Worm (Caenorhabditis elegans) whole organism, L1 larva: ENCODE results near the gene C09G5.13.

Experiments
- C34B4.2 ChIP-seq: sonication (generic microtip); optimal IDR thresholded peaks from 2 replicates; lab custom pipeline; 2017; ENCODE audit warnings: mild to moderate bottlenecking, missing genetic modification characterization, missing compliant biosample characterization
- Y116A8C.19 ChIP-seq: sonication (generic microtip); optimal IDR thresholded peaks from 2 replicates; lab custom pipeline; 2016; ENCODE audit warnings: missing compliant biosample characterization, missing genetic modification characterization, borderline replicate concordance
- alr-1 ChIP-seq: fragments of 200-800 bp; sonication (Bioruptor generic); optimal IDR thresholded peaks from 2 replicates; lab custom pipeline; 2018; ENCODE audit warnings: borderline replicate concordance, mild to moderate bottlenecking, missing genetic modification characterization, missing compliant biosample characterization
- ceh-8 ChIP-seq: fragments of 200-800 bp; sonication (Bioruptor generic); optimal IDR thresholded peaks from 2 replicates; lab custom pipeline; 2018; ENCODE audit warnings: mild to moderate bottlenecking, missing genetic modification characterization, moderate library complexity, missing compliant biosample characterization
- ceh-82 ChIP-seq, 3 experiments: fragments of 150-350 bp in 1 of 3; sonication (generic microtip) in 2 of 3; optimal IDR thresholded peaks; 2 replicates each; lab custom pipeline; 2014 to 2017; ENCODE audit warnings: missing biosample characterization in 3 of 3, missing genetic modification characterization in 3 of 3
- ceh-90 ChIP-seq: sonication (generic microtip); optimal IDR thresholded peaks from 2 replicates; lab custom pipeline; 2016; ENCODE audit warnings: missing genetic modification characterization, missing compliant biosample characterization
- ces-1 ChIP-seq: fragments of 150-350 bp; optimal IDR thresholded peaks from 2 replicates; lab custom pipeline; 2014; ENCODE audit warnings: missing biosample characterization, missing genetic modification reagents, missing genetic modification characterization
- dpl-1 ChIP-seq, 3 experiments: fragments of 150-350 bp in 2 of 3; sonication (generic microtip) in 1 of 3; optimal IDR thresholded peaks; 2 replicates each; lab custom pipeline; 2014 to 2017; ENCODE audit warnings: missing biosample characterization in 3 of 3, missing genetic modification characterization in 3 of 3, missing genetic modification reagents in 3 of 3
- dsc-1 ChIP-seq: sonication (generic microtip); optimal IDR thresholded peaks from 2 replicates; lab custom pipeline; 2016; ENCODE audit warnings: mild to moderate bottlenecking, missing genetic modification characterization, missing compliant biosample characterization
- egl-27 ChIP-seq, 2 experiments: fragments of 150-350 bp in 1 of 2; sonication (generic microtip); optimal IDR thresholded peaks; 3 replicates each; lab custom pipeline; 2017 to 2018; ENCODE audit warnings: missing biosample characterization in 2 of 2, missing genetic modification characterization in 2 of 2, missing genetic modification reagents in 2 of 2
- elt-2 ChIP-seq: sonication (generic microtip); optimal IDR thresholded peaks from 2 replicates; lab custom pipeline; 2016; ENCODE audit warnings: missing genetic modification characterization, mild to moderate bottlenecking, inconsistent platforms, missing compliant biosample characterization, missing genetic modification reagents
- ets-5 ChIP-seq: fragments of 200-800 bp; sonication (Bioruptor generic); IDR thresholded peaks from 2 replicates; pipeline ENCODE4 v1.3.6; 2022; ENCODE audit warnings: missing genetic modification characterization, missing compliant biosample characterization
- fkh-10 ChIP-seq: sonication (generic microtip); optimal IDR thresholded peaks from 2 replicates; lab custom pipeline; 2017; ENCODE audit warnings: missing biosample characterization, missing genetic modification reagents, missing genetic modification characterization
- fkh-4 ChIP-seq: sonication (generic microtip); optimal IDR thresholded peaks from 2 replicates; lab custom pipeline; 2016; ENCODE audit warnings: missing compliant biosample characterization, missing genetic modification characterization, borderline replicate concordance
- grh-1 ChIP-seq: fragments of 200-800 bp; sonication (Bioruptor generic); IDR thresholded peaks from 2 replicates; pipeline ENCODE4 v1.3.6; 2022; ENCODE audit warnings: missing genetic modification reagents, missing genetic modification characterization, missing compliant biosample characterization
- hlh-17 ChIP-seq: fragments of 200-800 bp; sonication (Bioruptor generic); optimal IDR thresholded peaks from 2 replicates; lab custom pipeline; 2018; ENCODE audit warnings: missing genetic modification characterization, mild to moderate bottlenecking, missing compliant biosample characterization, moderate library complexity, borderline replicate concordance
- hlh-4 ChIP-seq: sonication (generic microtip); optimal IDR thresholded peaks from 2 replicates; lab custom pipeline; 2016; ENCODE audit warnings: mild to moderate bottlenecking, missing genetic modification characterization, missing compliant biosample characterization
- hpl-2 ChIP-seq: fragments of 150-350 bp; optimal IDR thresholded peaks from 2 replicates; lab custom pipeline; 2014; ENCODE audit warnings: missing biosample characterization, missing genetic modification reagents, missing genetic modification characterization
- isw-1 ChIP-seq: fragments of 200-800 bp; sonication (Bioruptor generic); IDR thresholded peaks from 2 replicates; pipeline ENCODE4 v1.3.6; 2022; ENCODE audit warnings: missing genetic modification characterization, missing compliant biosample characterization
- jun-1 ChIP-seq: fragments of 150-350 bp; optimal IDR thresholded peaks from 2 replicates; lab custom pipeline; 2014; ENCODE audit warnings: missing biosample characterization, missing genetic modification reagents, missing genetic modification characterization
- lin-13 ChIP-seq: fragments of 150-350 bp; optimal IDR thresholded peaks from 2 replicates; lab custom pipeline; 2014; ENCODE audit warnings: missing biosample characterization, missing genetic modification reagents, missing genetic modification characterization
- lin-14 ChIP-seq: fragments of 200-800 bp; sonication (Bioruptor generic); optimal IDR thresholded peaks from 2 replicates; lab custom pipeline; 2018; ENCODE audit warnings: mild to moderate bottlenecking, missing genetic modification characterization, moderate library complexity, missing compliant biosample characterization
- lin-15B ChIP-seq: fragments of 150-350 bp; sonication (generic microtip); optimal IDR thresholded peaks from 3 replicates; lab custom pipeline; 2014; ENCODE audit warnings: missing biosample characterization, missing genetic modification characterization
- lin-35 ChIP-seq, 2 experiments: fragments of 150-350 bp; optimal IDR thresholded peaks; 2 replicates each; lab custom pipeline; 2014; ENCODE audit warnings: missing biosample characterization in 2 of 2, missing genetic modification characterization in 2 of 2, missing genetic modification reagents in 2 of 2
- lir-3 ChIP-seq: sonication (generic microtip); optimal IDR thresholded peaks from 2 replicates; lab custom pipeline; 2016; ENCODE audit warnings: mild to moderate bottlenecking, missing genetic modification characterization, moderate library complexity, missing compliant biosample characterization; ENCODE audit not compliant: poor library complexity
- mab-9 ChIP-seq: fragments of 200-800 bp; sonication (Bioruptor generic); IDR thresholded peaks from 2 replicates; pipeline ENCODE4 v1.3.6; 2022; ENCODE audit warnings: missing genetic modification reagents, missing genetic modification characterization, missing compliant biosample characterization
- mdl-1 ChIP-seq, 2 experiments: fragments of 150-350 bp; optimal IDR thresholded peaks; 2 replicates each; lab custom pipeline; 2014 to 2017; ENCODE audit warnings: missing biosample characterization in 2 of 2, missing genetic modification characterization in 2 of 2, inconsistent platforms in 1 of 2
- mef-2 ChIP-seq: fragments of 150-350 bp; optimal IDR thresholded peaks from 2 replicates; lab custom pipeline; 2014; ENCODE audit warnings: missing biosample characterization, missing genetic modification characterization
- nhr-20 ChIP-seq: sonication (generic microtip); optimal IDR thresholded peaks from 2 replicates; lab custom pipeline; 2016; ENCODE audit warnings: mild to moderate bottlenecking, missing genetic modification characterization, missing compliant biosample characterization
- nhr-237 ChIP-seq: fragments of 150-350 bp; optimal IDR thresholded peaks from 2 replicates; lab custom pipeline; 2014; ENCODE audit warnings: missing biosample characterization, missing genetic modification characterization
- nhr-28 ChIP-seq: fragments of 150-350 bp; optimal IDR thresholded peaks from 2 replicates; lab custom pipeline; 2014; ENCODE audit warnings: missing biosample characterization, missing genetic modification characterization
- nhr-47 ChIP-seq: sonication (generic microtip); optimal IDR thresholded peaks from 2 replicates; lab custom pipeline; 2016; ENCODE audit warnings: mild to moderate bottlenecking, missing genetic modification characterization, moderate library complexity, missing compliant biosample characterization
- nhr-77 ChIP-seq: fragments of 150-350 bp; optimal IDR thresholded peaks from 2 replicates; lab custom pipeline; 2014; ENCODE audit warnings: missing biosample characterization, missing genetic modification characterization
- nhr-85 ChIP-seq: sonication (generic microtip); peaks from one replicate; lab custom pipeline; 2016; ENCODE audit warnings: missing genetic modification characterization, inconsistent platforms, missing compliant biosample characterization
- pag-3 ChIP-seq: sonication (generic microtip); optimal IDR thresholded peaks from 2 replicates; lab custom pipeline; 2017; ENCODE audit warnings: missing genetic modification characterization, mild to moderate bottlenecking, missing compliant biosample characterization, antibody characterized with exemption, borderline replicate concordance; ENCODE audit not compliant: insufficient read depth
- pax-3 ChIP-seq: fragments of 200-800 bp; sonication (Bioruptor generic); optimal IDR thresholded peaks from 2 replicates; lab custom pipeline; 2018; ENCODE audit warnings: mild to moderate bottlenecking, missing genetic modification characterization, moderate library complexity, missing compliant biosample characterization
- snpc-4 ChIP-seq: fragments of 150-350 bp; optimal IDR thresholded peaks from 2 replicates; lab custom pipeline; 2014; ENCODE audit warnings: missing biosample characterization, missing genetic modification characterization
- snu-23 ChIP-seq: sonication (generic microtip); optimal IDR thresholded peaks from 2 replicates; lab custom pipeline; 2016; ENCODE audit warnings: missing genetic modification characterization, missing compliant biosample characterization
- sox-4 ChIP-seq: sonication (generic microtip); optimal IDR thresholded peaks from 2 replicates; lab custom pipeline; 2016; ENCODE audit warnings: missing genetic modification characterization, missing compliant biosample characterization
- sup-37 ChIP-seq: fragments of 200-800 bp; sonication (Bioruptor generic); optimal IDR thresholded peaks from 2 replicates; lab custom pipeline; 2018; ENCODE audit warnings: mild to moderate bottlenecking, missing genetic modification characterization, missing compliant biosample characterization
- swsn-7 ChIP-seq: sonication (generic microtip); optimal IDR thresholded peaks from 2 replicates; lab custom pipeline; 2016; ENCODE audit warnings: missing genetic modification characterization, missing compliant biosample characterization
- tbx-2 ChIP-seq: sonication (generic microtip); optimal IDR thresholded peaks from 2 replicates; lab custom pipeline; 2016; ENCODE audit warnings: missing genetic modification characterization, missing compliant biosample characterization
- unc-30 ChIP-seq: sonication (generic microtip); optimal IDR thresholded peaks from 2 replicates; lab custom pipeline; 2017; ENCODE audit warnings: missing biosample characterization, missing genetic modification characterization
- vab-15 ChIP-seq: sonication (generic microtip); optimal IDR thresholded peaks from 2 replicates; lab custom pipeline; 2017; ENCODE audit warnings: missing genotype, mild to moderate bottlenecking, missing genetic modification characterization, missing compliant biosample characterization
- zip-4 ChIP-seq: fragments of 200-800 bp; sonication (Bioruptor generic); optimal IDR thresholded peaks from 2 replicates; lab custom pipeline; 2018; ENCODE audit warnings: mild to moderate bottlenecking, missing genetic modification characterization, moderate library complexity, missing compliant biosample characterization

The C09G5.13 gene

ce11 chrII:10704575-10705170, 12.6 kb upstream of the C09G5.13 start, which contains the start of gene col-39:
Gene col-39 (plus strand): TSS chrII:10704916.
- no peak for TF ChIP-seq swsn-7
- peak; percentile 54 for TF ChIP-seq lin-14 (GFP tag; lab: Kevin White, UChicago)
- TF ChIP-seq nhr-47 (tag; lab: Kevin White, UChicago), result no peak
- peak; percentile 11 for TF ChIP-seq snu-23 (GFP tag; lab: Kevin White, UChicago)
- peak; percentile 79 for TF ChIP-seq nhr-85 (tag; lab: Kevin White, UChicago)
- TF ChIP-seq nhr-20 (tag; lab: Kevin White, UChicago), result peak; percentile 33
- TF ChIP-seq, all 84 proteins: peak for 4

DNA sequence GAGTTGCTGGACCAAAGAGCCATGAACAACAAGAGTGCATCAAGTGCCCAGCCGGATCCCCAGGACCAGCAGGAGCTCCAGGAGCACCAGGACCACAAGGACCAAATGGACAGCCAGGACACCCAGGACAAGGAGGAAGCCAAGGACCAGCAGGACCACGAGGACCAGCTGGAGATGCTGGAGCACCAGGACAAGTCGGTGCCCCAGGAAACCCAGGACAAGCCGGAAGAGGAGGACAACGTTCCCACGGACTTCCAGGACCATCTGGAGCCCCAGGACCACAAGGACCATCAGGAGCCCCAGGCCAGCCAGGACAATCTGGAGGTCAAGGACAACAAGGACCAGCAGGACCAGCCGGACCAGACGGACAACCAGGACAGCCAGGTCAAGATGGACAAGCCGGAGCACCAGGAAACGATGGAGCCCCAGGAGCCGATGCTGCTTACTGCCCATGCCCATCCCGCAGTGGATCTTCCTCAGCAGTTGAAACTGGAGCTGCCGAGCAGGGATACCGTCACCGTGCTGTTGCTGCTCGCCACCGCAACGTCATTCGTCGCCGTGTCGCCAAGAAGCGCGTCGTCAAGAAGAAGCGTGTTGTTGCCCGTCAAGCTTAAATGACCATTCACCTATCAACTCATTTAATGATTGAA, 11.8 kb upstream of the C09G5.13 start:
- TF ChIP-seq mab-9 (GFP tag; lab: Robert Waterston, UW) (no peak), nhr-85 (tag; lab: Kevin White, UChicago) (peak; percentile 0)
- TF ChIP-seq, all 84 proteins: peak for 1

DNA sequence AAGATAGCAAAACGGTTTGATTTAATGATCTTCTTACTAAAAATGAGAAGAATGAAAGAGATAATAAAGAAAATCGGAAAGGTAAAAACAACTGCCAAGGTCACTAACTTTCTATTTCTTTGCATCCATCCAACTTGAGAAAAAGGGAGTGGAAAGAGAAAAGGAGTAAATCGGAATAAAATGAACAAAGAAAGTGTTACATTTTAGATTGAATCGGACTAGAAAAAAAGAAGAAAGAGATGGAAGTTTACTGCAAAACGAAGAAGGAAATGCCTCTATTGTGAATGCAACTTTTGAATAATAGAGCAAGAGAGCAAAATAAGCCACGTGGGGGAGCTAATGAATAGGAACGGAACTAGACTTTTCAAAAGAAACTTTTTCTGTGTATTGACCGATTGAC, 11.2 kb upstream of the C09G5.13 start:
- TF ChIP-seq fkh-4 (tag; lab: Kevin White, UChicago) (no peak), fkh-10 (peak; percentile 73), lin-15B (tag; lab: Kevin White, UChicago) (no peak), sox-4 (tag; lab: Kevin White, UChicago) (no peak), ces-1 (GFP tag; lab: Kevin White, UChicago) (no peak), ceh-8 (GFP tag; lab: Kevin White, UChicago) (no peak), unc-30 (tag; lab: Kevin White, UChicago) (no peak), dsc-1 (tag; lab: Kevin White, UChicago) (no peak), ets-5 (GFP tag; lab: Robert Waterston, UW) (no peak), mdl-1 (tag; optimal IDR thresholded peaks at IDR 0.05; lab: Kevin White, UChicago) (no peak), pax-3 (tag; lab: Kevin White, UChicago) (no peak), grh-1 (GFP tag; lab: Robert Waterston, UW) (no peak), nhr-85 (tag; lab: Kevin White, UChicago) (peak; percentile 47), pag-3 (tag; lab: Kevin White, UChicago) (no peak), ceh-90 (tag; lab: Kevin White, UChicago) (no peak), lin-35 (GFP tag; optimal IDR thresholded peaks at IDR 0.05; lab: Kevin White, UChicago) (no peak), hlh-4 (tag; lab: Kevin White, UChicago) (no peak), alr-1 (tag; lab: Kevin White, UChicago) (no peak), jun-1 (tag; lab: Kevin White, UChicago) (no peak), ceh-82 (tag; optimal IDR thresholded peaks at IDR 0.05; lab: Kevin White, UChicago) (no peak), hlh-17 (GFP tag; lab: Kevin White, UChicago) (no peak), Y116A8C.19 (tag; lab: Kevin White, UChicago) (no peak), nhr-20 (tag; lab: Kevin White, UChicago) (peak; percentile 17), nhr-237 (tag; lab: Kevin White, UChicago) (no peak), tbx-2 (tag; lab: Kevin White, UChicago) (no peak), nhr-77 (no peak), mef-2 (tag; lab: Kevin White, UChicago) (no peak), dpl-1 (GFP tag; optimal IDR thresholded peaks at IDR 0.05; lab: Kevin White, UChicago) (no peak), zip-4 (GFP tag; lab: Kevin White, UChicago) (no peak), lin-13 (GFP tag; lab: Kevin White, UChicago) (no peak), hpl-2 (GFP tag; lab: Kevin White, UChicago) (no peak), isw-1 (no peak), nhr-28 (tag; lab: Kevin White, UChicago) (no peak), snpc-4 (tag; lab: Kevin White, UChicago) (no peak), sup-37 (no peak), vab-15 (tag; lab: Kevin White, UChicago) (no peak), C34B4.2 (tag; lab: Kevin White, UChicago) (no peak), egl-27 (tag; optimal IDR thresholded peaks at IDR 0.05; lab: Kevin White, UChicago) (no peak), lir-3 (tag; lab: Kevin White, UChicago) (no peak), nhr-47 (tag; lab: Kevin White, UChicago) (no peak), elt-2 (tag; lab: Kevin White, UChicago) (no peak)
